Worm (Caenorhabditis elegans) whole organism, late embryonic: ENCODE measurements around the gene Y39A1A.10.

ENCODE experiments used
- elt-2 ChIP-seq: sonication (generic microtip); optimal IDR thresholded peaks from 2 replicates; lab custom pipeline; 2016; ENCODE audit warnings: missing genetic modification reagents, missing genetic modification characterization, missing compliant biosample characterization
- pqm-1 ChIP-seq: sonication (generic microtip); optimal IDR thresholded peaks from 2 replicates; lab custom pipeline; 2016; ENCODE audit warnings: missing genetic modification characterization, missing compliant biosample characterization
- pros-1 ChIP-seq: fragments of 150-350 bp; optimal IDR thresholded peaks from 2 replicates; lab custom pipeline; 2014; ENCODE audit warnings: missing biosample characterization, missing genetic modification reagents, missing genetic modification characterization
- ttx-3 ChIP-seq: sonication (generic microtip); optimal IDR thresholded peaks from 2 replicates; lab custom pipeline; 2016; ENCODE audit warnings: missing genetic modification reagents, missing genetic modification characterization, missing compliant biosample characterization

DNA sequence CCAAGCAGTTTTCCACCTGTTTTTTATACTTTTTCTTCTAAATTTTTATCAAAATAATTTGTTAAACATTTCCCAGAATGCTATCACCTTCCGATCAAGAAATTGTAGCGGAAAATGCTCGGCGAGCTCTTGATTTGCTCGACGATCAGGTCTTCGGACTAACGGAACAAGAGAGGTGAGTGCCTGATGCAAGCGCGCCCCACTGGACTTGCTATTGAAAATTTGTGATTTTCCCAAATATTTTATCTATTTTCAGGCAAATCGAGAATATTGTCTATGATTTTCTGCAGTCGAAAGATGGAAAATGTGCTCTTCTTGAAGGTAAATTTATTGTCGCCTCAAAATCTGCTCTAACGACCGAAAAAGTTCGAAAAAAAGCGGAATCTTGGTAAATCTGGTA is 13.6 kb downstream of the Y39A1A.10 start, which contains the start of gene orc-4:
- no peak for TF ChIP-seq pros-1
- TF ChIP-seq ttx-3 = no peak
- TF ChIP-seq elt-2 (tag; lab: Kevin White, UChicago) = no peak
- no peak for TF ChIP-seq pqm-1 (tag; lab: Kevin White, UChicago)
